Fruit fly (Drosophila melanogaster) whole organism, embryonic: Measurements from ENCODE around the gene ps.

Experiments used
- Aef1 ChIP-seq: fragments of 200-800 bp; sonication (Bioruptor generic); IDR thresholded peaks from 3 replicates; pipeline ENCODE4 v1.3.6; 2022; ENCODE audit warnings: missing biosample characterization, missing genetic modification characterization
- Bgb ChIP-seq: fragments of 200-800 bp; sonication (Bioruptor generic); IDR thresholded peaks from 2 replicates; pipeline ENCODE4 v1.3.6; 2022; ENCODE audit warnings: missing biosample characterization, missing genetic modification characterization; ENCODE audit not compliant: partially characterized antibody
- BtbVII ChIP-seq: fragments of 200-800 bp; sonication (Bioruptor generic); optimal IDR thresholded peaks from 3 replicates; lab custom pipeline; 2017; ENCODE audit warnings: missing biosample characterization, mild to moderate bottlenecking, missing genetic modification characterization
- C15 ChIP-seq: fragments of 200-800 bp; sonication (Bioruptor generic); IDR thresholded peaks from 3 replicates; pipeline ENCODE4 v1.3.6; 2022; ENCODE audit warnings: missing biosample characterization, missing genetic modification characterization
- CG10209 ChIP-seq: fragments of 200-800 bp; sonication (Bioruptor generic); optimal IDR thresholded peaks from 3 replicates; lab custom pipeline; 2017; ENCODE audit warnings: missing biosample characterization, mild to moderate bottlenecking, missing genetic modification characterization, missing genetic modification reagents
- CG11247 ChIP-seq: fragments of 200-800 bp; sonication (Bioruptor generic); IDR thresholded peaks from 2 replicates; pipeline ENCODE4 v1.3.6; 2022; ENCODE audit warnings: missing biosample characterization, missing genetic modification characterization
- CG1233 ChIP-seq: fragments of 200-800 bp; sonication (Bioruptor generic); optimal IDR thresholded peaks from 4 replicates; lab custom pipeline; 2018; ENCODE audit warnings: missing biosample characterization, mild to moderate bottlenecking, missing genetic modification characterization
- CG1529 ChIP-seq: fragments of 200-800 bp; sonication (Bioruptor generic); optimal IDR thresholded peaks from 3 replicates; lab custom pipeline; 2018; ENCODE audit warnings: missing biosample characterization, missing genetic modification characterization
- CG15514 ChIP-seq: fragments of 200-800 bp; sonication (Bioruptor generic); optimal IDR thresholded peaks from 3 replicates; lab custom pipeline; 2017; ENCODE audit warnings: missing biosample characterization, missing genetic modification characterization, mild to moderate bottlenecking, moderate library complexity, missing genetic modification reagents
- CG3065 ChIP-seq: fragments of 200-800 bp; sonication (Bioruptor generic); optimal IDR thresholded peaks from 2 replicates; lab custom pipeline; 2016; ENCODE audit warnings: missing biosample characterization, missing genetic modification characterization
- CG32772 ChIP-seq: fragments of 200-800 bp; sonication (Bioruptor generic); IDR thresholded peaks from 2 replicates; pipeline ENCODE4 v1.3.6; 2022; ENCODE audit warnings: missing biosample characterization, missing genetic modification characterization
- CG34376 ChIP-seq: fragments of 200-800 bp; sonication (Bioruptor generic); optimal IDR thresholded peaks from 2 replicates; lab custom pipeline; 2018; ENCODE audit warnings: missing biosample characterization, mild to moderate bottlenecking, missing genetic modification characterization
- CG3995 ChIP-seq: fragments of 200-800 bp; sonication (Bioruptor generic); optimal IDR thresholded peaks from 3 replicates; lab custom pipeline; 2016; ENCODE audit warnings: missing biosample characterization, missing genetic modification characterization
- CG6272 ChIP-seq: fragments of 200-800 bp; sonication (Bioruptor generic); IDR thresholded peaks from 2 replicates; pipeline ENCODE4 v1.3.6; 2022; ENCODE audit warnings: missing biosample characterization, missing genetic modification characterization
- CG7271 ChIP-seq: fragments of 200-800 bp; sonication (Bioruptor generic); optimal IDR thresholded peaks from 2 replicates; lab custom pipeline; 2018; ENCODE audit warnings: missing biosample characterization, mild to moderate bottlenecking, missing genetic modification characterization, moderate library complexity
- CG7839 ChIP-seq: fragments of 200-800 bp; sonication (Bioruptor generic); optimal IDR thresholded peaks from 3 replicates; lab custom pipeline; 2018; ENCODE audit warnings: missing biosample characterization, mild to moderate bottlenecking, missing genetic modification characterization, moderate library complexity
- CG7963 ChIP-seq: fragments of 200-800 bp; sonication (Bioruptor generic); IDR thresholded peaks from 3 replicates; pipeline ENCODE4 v1.3.6; 2022; ENCODE audit warnings: missing biosample characterization, missing genetic modification characterization; ENCODE audit not compliant: partially characterized antibody
- CG8388 ChIP-seq: fragments of 200-800 bp; sonication (Bioruptor generic); optimal IDR thresholded peaks from 2 replicates; lab custom pipeline; 2019; ENCODE audit warnings: missing biosample characterization, mild to moderate bottlenecking, missing genetic modification characterization, moderate library complexity
- CG9932 ChIP-seq: fragments of 200-800 bp; sonication (Bioruptor generic); IDR thresholded peaks from 2 replicates; pipeline ENCODE4 v1.3.6; 2022; ENCODE audit warnings: missing biosample characterization, missing genetic modification characterization
- Dip3 ChIP-seq: fragments of 200-800 bp; sonication (Bioruptor generic); optimal IDR thresholded peaks from 3 replicates; lab custom pipeline; 2016; ENCODE audit warnings: missing biosample characterization, missing genetic modification characterization
- Doc3 ChIP-seq: fragments of 200-800 bp; sonication (Bioruptor generic); IDR thresholded peaks from 3 replicates; pipeline ENCODE4 v1.3.6; 2022; ENCODE audit warnings: missing biosample characterization, missing genetic modification characterization; ENCODE audit not compliant: partially characterized antibody
- Drgx ChIP-seq: fragments of 200-800 bp; sonication (Bioruptor generic); IDR thresholded peaks from 2 replicates; pipeline ENCODE4 v1.3.6; 2022; ENCODE audit warnings: missing biosample characterization, missing genetic modification characterization
- E2f2 ChIP-seq: fragments of 200-800 bp; sonication (Bioruptor generic); IDR thresholded peaks from 2 replicates; pipeline ENCODE4 v1.3.6; 2022; ENCODE audit warnings: missing biosample characterization, missing genetic modification characterization
- ERR ChIP-seq: fragments of 200-800 bp; sonication (Bioruptor generic); optimal IDR thresholded peaks from 2 replicates; lab custom pipeline; 2016; ENCODE audit warnings: missing biosample characterization, missing genetic modification characterization
- Ets65A ChIP-seq: fragments of 200-800 bp; sonication (Bioruptor generic); peaks from one replicate; lab custom pipeline; 2016; ENCODE audit warnings: missing biosample characterization, missing genetic modification characterization
- HLH4C ChIP-seq: fragments of 200-800 bp; sonication (Bioruptor generic); IDR thresholded peaks from 3 replicates; pipeline ENCODE4 v1.3.6; 2022; ENCODE audit warnings: missing biosample characterization, missing genetic modification characterization; ENCODE audit not compliant: partially characterized antibody
- Hsf ChIP-seq: fragments of 200-800 bp; sonication (Bioruptor generic); optimal IDR thresholded peaks from 3 replicates; lab custom pipeline; 2016; ENCODE audit warnings: missing biosample characterization, missing genetic modification characterization
- Mad ChIP-seq: fragments of 200-800 bp; sonication (Bioruptor generic); optimal IDR thresholded peaks from 2 replicates; lab custom pipeline; 2016; ENCODE audit warnings: missing biosample characterization, missing genetic modification characterization
- NfI ChIP-seq: fragments of 200-800 bp; sonication (Bioruptor generic); optimal IDR thresholded peaks from 3 replicates; lab custom pipeline; 2018; ENCODE audit warnings: missing biosample characterization, mild to moderate bottlenecking, missing genetic modification characterization, moderate library complexity
- Poxn ChIP-seq: fragments of 200-800 bp; sonication (Bioruptor generic); IDR thresholded peaks from 2 replicates; pipeline ENCODE4 v1.3.6; 2022; ENCODE audit warnings: missing biosample characterization, missing genetic modification characterization
- Sry-δ ChIP-seq: fragments of 200-800 bp; sonication (Bioruptor generic); optimal IDR thresholded peaks from 2 replicates; lab custom pipeline; 2016; ENCODE audit warnings: missing biosample characterization, missing genetic modification characterization
- Vsx1 ChIP-seq: fragments of 200-800 bp; sonication (Bioruptor generic); optimal IDR thresholded peaks from 2 replicates; lab custom pipeline; 2017; ENCODE audit warnings: missing biosample characterization, mild to moderate bottlenecking, missing genetic modification characterization, missing genetic modification reagents
- ab ChIP-seq: fragments of 200-800 bp; sonication (Bioruptor generic); optimal IDR thresholded peaks from 2 replicates; lab custom pipeline; 2016; ENCODE audit warnings: missing biosample characterization, missing genetic modification characterization
- ap ChIP-seq: fragments of 200-800 bp; sonication (Bioruptor generic); IDR thresholded peaks from 2 replicates; pipeline ENCODE4 v1.3.6; 2022; ENCODE audit warnings: missing biosample characterization, missing genetic modification characterization
- bigmax ChIP-seq: fragments of 200-800 bp; sonication (Bioruptor generic); optimal IDR thresholded peaks from 2 replicates; lab custom pipeline; 2018; ENCODE audit warnings: missing biosample characterization, mild to moderate bottlenecking, missing genetic modification characterization
- cad ChIP-seq: fragments of >200 bp; optimal IDR thresholded peaks from 2 replicates; lab custom pipeline; 2017; ENCODE audit warnings: missing biosample characterization, missing genetic modification characterization
- disco-r ChIP-seq: fragments of 200-800 bp; sonication (Bioruptor generic); optimal IDR thresholded peaks from 2 replicates; lab custom pipeline; 2016; ENCODE audit warnings: missing biosample characterization, missing genetic modification characterization
- en ChIP-seq: fragments of 200-800 bp; sonication (Bioruptor generic); optimal IDR thresholded peaks from 2 replicates; lab custom pipeline; 2016; ENCODE audit warnings: missing biosample characterization, missing genetic modification characterization
- exex ChIP-seq: fragments of 200-800 bp; sonication (Bioruptor generic); optimal IDR thresholded peaks from 4 replicates; lab custom pipeline; 2018; ENCODE audit warnings: missing biosample characterization, mild to moderate bottlenecking, missing genetic modification characterization, moderate library complexity
- fd96Cb ChIP-seq: fragments of 200-800 bp; sonication (Bioruptor generic); optimal IDR thresholded peaks from 2 replicates; lab custom pipeline; 2018; ENCODE audit warnings: missing biosample characterization, mild to moderate bottlenecking, missing genetic modification characterization, moderate library complexity
- hth ChIP-seq: fragments of >200 bp; optimal IDR thresholded peaks from 2 replicates; lab custom pipeline; 2017; ENCODE audit warnings: inconsistent platforms
- lbe ChIP-seq: fragments of 200-800 bp; sonication (Bioruptor generic); optimal IDR thresholded peaks from 2 replicates; lab custom pipeline; 2016; ENCODE audit warnings: missing biosample characterization, mild to moderate bottlenecking, missing genetic modification characterization
- lilli ChIP-seq: fragments of 200-800 bp; sonication (Bioruptor generic); optimal IDR thresholded peaks from 3 replicates; lab custom pipeline; 2016; ENCODE audit warnings: missing biosample characterization, missing genetic modification characterization
- lmd ChIP-seq: fragments of 200-800 bp; sonication (Bioruptor generic); IDR thresholded peaks from 2 replicates; pipeline ENCODE4 v1.3.6; 2022; ENCODE audit warnings: missing biosample characterization, missing genetic modification characterization
- ranshi ChIP-seq: fragments of 200-800 bp; sonication (Bioruptor generic); IDR thresholded peaks from 2 replicates; pipeline ENCODE4 v1.3.6; 2022; ENCODE audit warnings: missing biosample characterization, missing genetic modification characterization
- sens ChIP-seq: fragments of 200-800 bp; sonication (Bioruptor generic); peaks from one replicate; lab custom pipeline; 2016; ENCODE audit warnings: missing biosample characterization, missing genetic modification characterization
- ssp ChIP-seq: fragments of 200-800 bp; sonication (Bioruptor generic); IDR thresholded peaks from 2 replicates; pipeline ENCODE4 v1.3.6; 2022; ENCODE audit warnings: missing biosample characterization, missing genetic modification characterization
- tap ChIP-seq: fragments of 200-800 bp; optimal IDR thresholded peaks from 3 replicates; lab custom pipeline; 2019; ENCODE audit warnings: missing biosample characterization, mild to moderate bottlenecking, missing genetic modification characterization, moderate library complexity
- tio ChIP-seq: fragments of 200-800 bp; sonication (Bioruptor generic); optimal IDR thresholded peaks from 2 replicates; lab custom pipeline; 2017; ENCODE audit warnings: missing biosample characterization, missing genetic modification characterization, inconsistent platforms
- wdn ChIP-seq: fragments of 200-800 bp; sonication (Bioruptor generic); IDR thresholded peaks from 2 replicates; pipeline ENCODE4 v1.3.6; 2022; ENCODE audit warnings: missing biosample characterization, missing genetic modification characterization

Gene ps

dm6 chr3R:9434543-9435407 lies 17.0 kb downstream of the ps start (continued):
- TF ChIP-seq tap = peak; percentile 86
- peak; percentile 54 for TF ChIP-seq exex (tag; lab: Kevin White, UChicago)
- TF ChIP-seq CG7839 (tag; lab: Kevin White, UChicago) = peak; percentile 84
- TF ChIP-seq Aef1 (GFP tag; lab: Robert Waterston, UW) = peak; percentile 51
- TF ChIP-seq Doc3 = no peak
- TF ChIP-seq Mad (GFP tag; lab: Kevin White, UChicago) = peak; percentile 71
- TF ChIP-seq Drgx (GFP tag; lab: Robert Waterston, UW) = peak; percentile 89
- TF ChIP-seq CG3065 (GFP tag; lab: Kevin White, UChicago) = no peak
- TF ChIP-seq hth (lab: Kevin White, UChicago) = no peak
- TF ChIP-seq ERR (GFP tag; lab: Kevin White, UChicago) = no peak
- TF ChIP-seq ab (GFP tag; lab: Kevin White, UChicago) = no peak
- peak; percentile 75 for TF ChIP-seq ssp (GFP tag; lab: Robert Waterston, UW)
- peak; percentile 84 for TF ChIP-seq Hsf (GFP tag; lab: Kevin White, UChicago)
- TF ChIP-seq CG8388 = peak; percentile 86
- peak; percentile 84 for TF ChIP-seq CG10209 (GFP tag; lab: Kevin White, UChicago)
- peak; percentile 19 for TF ChIP-seq CG7271
- TF ChIP-seq CG34376 (GFP tag; lab: Kevin White, UChicago) = peak; percentile 56
- TF ChIP-seq lbe (GFP tag; lab: Kevin White, UChicago) = no peak
- TF ChIP-seq Ets65A (GFP tag; lab: Kevin White, UChicago) = peak; percentile 96
- peak; percentile 88 for TF ChIP-seq Vsx1 (GFP tag; lab: Kevin White, UChicago)
- peak; percentile 84 for TF ChIP-seq NfI (GFP tag; lab: Kevin White, UChicago)
- TF ChIP-seq disco-r (GFP tag; lab: Kevin White, UChicago) = peak; percentile 56
- peak; percentile 97 for TF ChIP-seq sens (GFP tag; lab: Kevin White, UChicago)
- peak; percentile 61 for TF ChIP-seq CG1529 (GFP tag; lab: Kevin White, UChicago)
- TF ChIP-seq CG6272 (GFP tag; lab: Robert Waterston, UW) = peak; percentile 65
- peak; percentile 82 for TF ChIP-seq CG1233 (GFP tag; lab: Kevin White, UChicago)
- peak; percentile 42 for TF ChIP-seq CG3995
- TF ChIP-seq cad (GFP tag; lab: Kevin White, UChicago) = no peak
- peak; percentile 80 for TF ChIP-seq CG15514 (GFP tag; lab: Kevin White, UChicago)
- TF ChIP-seq tio = peak; percentile 70
- TF ChIP-seq C15 = peak; percentile 75; the same call in 2 of the 3 replicates
- no peak for TF ChIP-seq bigmax (GFP tag; lab: Kevin White, UChicago)
- TF ChIP-seq HLH4C = no peak
- peak; percentile 74 for TF ChIP-seq E2f2 (GFP tag; lab: Robert Waterston, UW)
- peak; percentile 87 for TF ChIP-seq fd96Cb
- TF ChIP-seq ap = peak; percentile 85
- peak; percentile 41 for TF ChIP-seq en (GFP tag; lab: Kevin White, UChicago)
- TF ChIP-seq CG11247 (GFP tag; lab: Robert Waterston, UW) = peak; percentile 68
- peak; percentile 75 for TF ChIP-seq wdn (GFP tag; lab: Robert Waterston, UW)
- TF ChIP-seq BtbVII (GFP tag; lab: Kevin White, UChicago) = peak; percentile 76
- TF ChIP-seq Bgb = no peak
- peak; percentile 86 for TF ChIP-seq CG32772 (GFP tag; lab: Robert Waterston, UW)
- no peak for TF ChIP-seq CG7963 (GFP tag; lab: Robert Waterston, UW)
- peak; percentile 79 for TF ChIP-seq CG9932 (GFP tag; lab: Robert Waterston, UW)
- TF ChIP-seq lmd (GFP tag; lab: Robert Waterston, UW) = peak; percentile 84
- TF ChIP-seq Sry-δ (GFP tag; lab: Kevin White, UChicago) = peak; percentile 47
- peak; percentile 68 for TF ChIP-seq Poxn
- TF ChIP-seq ranshi (GFP tag; lab: Robert Waterston, UW) = peak; percentile 88; the same call in 1 of the 2 replicates
- peak; percentile 69 for TF ChIP-seq Dip3 (GFP tag; lab: Kevin White, UChicago)
- TF ChIP-seq lilli (GFP tag; lab: Kevin White, UChicago) = peak; percentile 86
